Fruit fly (Drosophila melanogaster) whole organism, embryonic: ENCODE results near the gene egh.

Source experiments
- Asciz ChIP-seq: fragments of 200-800 bp; sonication (Bioruptor generic); optimal IDR thresholded peaks from 2 replicates; lab custom pipeline; 2017; ENCODE audit warnings: missing biosample characterization, mild to moderate bottlenecking, missing genetic modification characterization, missing genetic modification reagents
- Atf6 ChIP-seq: fragments of 200-800 bp; sonication (Bioruptor generic); IDR thresholded peaks from 2 replicates; pipeline ENCODE4 v1.3.6; 2022; ENCODE audit warnings: missing biosample characterization, missing genetic modification characterization
- CG10209 ChIP-seq: fragments of 200-800 bp; sonication (Bioruptor generic); optimal IDR thresholded peaks from 3 replicates; lab custom pipeline; 2017; ENCODE audit warnings: missing biosample characterization, mild to moderate bottlenecking, missing genetic modification characterization, missing genetic modification reagents
- CG10979 ChIP-seq: fragments of 200-800 bp; sonication (Bioruptor generic); optimal IDR thresholded peaks from 2 replicates; lab custom pipeline; 2018; ENCODE audit warnings: missing biosample characterization, mild to moderate bottlenecking, missing genetic modification characterization, moderate library complexity
- CG13296 ChIP-seq: fragments of 200-800 bp; sonication (Bioruptor generic); optimal IDR thresholded peaks from 3 replicates; lab custom pipeline; 2018; ENCODE audit warnings: missing biosample characterization, mild to moderate bottlenecking, missing genetic modification characterization
- CG14014 ChIP-seq: fragments of 200-800 bp; sonication (Bioruptor generic); IDR thresholded peaks from 2 replicates; pipeline ENCODE4 v1.3.6; 2022; ENCODE audit warnings: missing biosample characterization, missing genetic modification characterization
- CG15011 ChIP-seq: fragments of 200-800 bp; sonication (Bioruptor generic); optimal IDR thresholded peaks from 3 replicates; lab custom pipeline; 2018; ENCODE audit warnings: missing biosample characterization, mild to moderate bottlenecking, missing genetic modification characterization
- CG15514 ChIP-seq: fragments of 200-800 bp; sonication (Bioruptor generic); optimal IDR thresholded peaks from 3 replicates; lab custom pipeline; 2017; ENCODE audit warnings: missing biosample characterization, missing genetic modification characterization, mild to moderate bottlenecking, moderate library complexity, missing genetic modification reagents
- CG15601 ChIP-seq: fragments of 200-800 bp; sonication (Bioruptor generic); optimal IDR thresholded peaks from 3 replicates; lab custom pipeline; 2019; ENCODE audit warnings: missing biosample characterization, mild to moderate bottlenecking, missing genetic modification characterization, moderate library complexity
- CG1603 ChIP-seq: fragments of 200-800 bp; sonication (Bioruptor generic); optimal IDR thresholded peaks from 2 replicates; lab custom pipeline; 2019; ENCODE audit warnings: missing biosample characterization, mild to moderate bottlenecking, missing genetic modification characterization, moderate library complexity
- CG17612 ChIP-seq: fragments of 200-800 bp; sonication (Bioruptor generic); IDR thresholded peaks from 2 replicates; pipeline ENCODE4 v1.3.6; 2022; ENCODE audit warnings: missing biosample characterization, missing genetic modification characterization
- CG18764 ChIP-seq: fragments of 200-800 bp; sonication (Bioruptor generic); optimal IDR thresholded peaks from 3 replicates; lab custom pipeline; 2016; ENCODE audit warnings: missing biosample characterization, missing genetic modification characterization
- CG2875 ChIP-seq: fragments of 200-800 bp; sonication (Bioruptor generic); optimal IDR thresholded peaks from 2 replicates; lab custom pipeline; 2017; ENCODE audit warnings: missing biosample characterization, mild to moderate bottlenecking, missing genetic modification characterization, missing genetic modification reagents
- CG31365 ChIP-seq: fragments of 200-800 bp; sonication (Bioruptor generic); optimal IDR thresholded peaks from 2 replicates; lab custom pipeline; 2018; ENCODE audit warnings: missing biosample characterization, mild to moderate bottlenecking, missing genetic modification characterization
- CG3281 ChIP-seq: fragments of 200-800 bp; sonication (Bioruptor generic); optimal IDR thresholded peaks from 3 replicates; lab custom pipeline; 2017; ENCODE audit warnings: missing biosample characterization, mild to moderate bottlenecking, missing genetic modification characterization
- CG34376 ChIP-seq: fragments of 200-800 bp; sonication (Bioruptor generic); optimal IDR thresholded peaks from 2 replicates; lab custom pipeline; 2018; ENCODE audit warnings: missing biosample characterization, mild to moderate bottlenecking, missing genetic modification characterization
- CG4282 ChIP-seq: fragments of 200-800 bp; sonication (Bioruptor generic); optimal IDR thresholded peaks from 2 replicates; lab custom pipeline; 2016; ENCODE audit warnings: missing biosample characterization, missing genetic modification characterization
- CG7786 ChIP-seq: fragments of 200-800 bp; sonication (Bioruptor generic); optimal IDR thresholded peaks from 2 replicates; lab custom pipeline; 2016; ENCODE audit warnings: missing biosample characterization, missing genetic modification characterization
- CG8281 ChIP-seq: fragments of 200-800 bp; sonication (Bioruptor generic); optimal IDR thresholded peaks from 2 replicates; lab custom pipeline; 2018; ENCODE audit warnings: missing biosample characterization, mild to moderate bottlenecking, missing genetic modification characterization, moderate library complexity
- CG8944 ChIP-seq: fragments of 200-800 bp; sonication (Bioruptor generic); optimal IDR thresholded peaks from 3 replicates; lab custom pipeline; 2016; ENCODE audit warnings: missing biosample characterization, missing genetic modification characterization
- CG9609 ChIP-seq: fragments of 200-800 bp; sonication (Bioruptor generic); optimal IDR thresholded peaks from 3 replicates; lab custom pipeline; 2016; ENCODE audit warnings: missing biosample characterization, missing genetic modification characterization
- Dad ChIP-seq: fragments of 200-800 bp; sonication (Bioruptor generic); optimal IDR thresholded peaks from 3 replicates; lab custom pipeline; 2016; ENCODE audit warnings: missing biosample characterization, missing genetic modification characterization
- Dbx ChIP-seq: fragments of 200-800 bp; sonication (Bioruptor generic); IDR thresholded peaks from 3 replicates; pipeline ENCODE4 v1.3.6; 2022; ENCODE audit warnings: missing biosample characterization, missing genetic modification characterization
- Dfd ChIP-seq, 2 experiments: fragments of >200 bp; optimal IDR thresholded peaks; 2 replicates each; lab custom pipeline; 2017; ENCODE audit warnings: missing biosample characterization in 2 of 2, missing genetic modification characterization in 2 of 2
- Dll ChIP-seq: fragments of 200-800 bp; sonication (Bioruptor generic); IDR thresholded peaks from 4 replicates; pipeline ENCODE4 v1.3.6; 2022; ENCODE audit warnings: missing biosample characterization, missing genetic modification characterization; ENCODE audit not compliant: partially characterized antibody
- Dref ChIP-seq: fragments of 200-800 bp; sonication (Bioruptor generic); IDR thresholded peaks from 2 replicates; pipeline ENCODE4 v1.3.6; 2022; ENCODE audit warnings: missing biosample characterization, missing genetic modification characterization
- HHEX ChIP-seq: fragments of 200-800 bp; sonication (Bioruptor generic); optimal IDR thresholded peaks from 3 replicates; lab custom pipeline; 2017; ENCODE audit warnings: missing biosample characterization, mild to moderate bottlenecking, missing genetic modification characterization, missing genetic modification reagents
- Hey ChIP-seq: fragments of 200-800 bp; sonication (Bioruptor generic); optimal IDR thresholded peaks from 3 replicates; lab custom pipeline; 2018; ENCODE audit warnings: missing biosample characterization, mild to moderate bottlenecking, missing genetic modification characterization
- Lhr ChIP-seq: fragments of 200-800 bp; sonication (Bioruptor generic); optimal IDR thresholded peaks from 3 replicates; lab custom pipeline; 2017; ENCODE audit warnings: mild to moderate bottlenecking, missing biosample characterization, missing genetic modification reagents, missing genetic modification characterization
- Sin3A ChIP-seq: fragments of >200 bp; optimal IDR thresholded peaks from 2 replicates; lab custom pipeline; 2018
- Sox102F ChIP-seq: fragments of 200-800 bp; sonication (Bioruptor generic); optimal IDR thresholded peaks from 2 replicates; lab custom pipeline; 2018; ENCODE audit warnings: missing biosample characterization, mild to moderate bottlenecking, missing genetic modification characterization, moderate library complexity
- abd-A ChIP-seq: fragments of 200-800 bp; sonication (Bioruptor generic); optimal IDR thresholded peaks from 3 replicates; lab custom pipeline; 2019; ENCODE audit warnings: missing biosample characterization, mild to moderate bottlenecking, missing genetic modification characterization, moderate library complexity
- az2 ChIP-seq: fragments of 200-800 bp; sonication (Bioruptor generic); optimal IDR thresholded peaks from 3 replicates; lab custom pipeline; 2016; ENCODE audit warnings: missing biosample characterization, missing genetic modification characterization
- bbx ChIP-seq: fragments of 200-800 bp; sonication (Bioruptor generic); IDR thresholded peaks from 2 replicates; pipeline ENCODE4 v1.3.6; 2022; ENCODE audit warnings: missing biosample characterization, missing genetic modification characterization; ENCODE audit not compliant: partially characterized antibody
- croc ChIP-seq: fragments of 200-800 bp; sonication (Bioruptor generic); conservative IDR thresholded peaks from 3 replicates; pipeline ENCODE4 v1.3.6; 2022; ENCODE audit warnings: missing biosample characterization, missing genetic modification characterization
- fd102C ChIP-seq: fragments of 200-800 bp; sonication (Bioruptor generic); optimal IDR thresholded peaks from 2 replicates; lab custom pipeline; 2018; ENCODE audit warnings: missing biosample characterization, mild to moderate bottlenecking, missing genetic modification characterization, moderate library complexity
- h ChIP-seq: fragments of >200 bp; optimal IDR thresholded peaks from 2 replicates; lab custom pipeline; 2017
- hbn ChIP-seq: fragments of 200-800 bp; sonication (Bioruptor generic); IDR thresholded peaks from 2 replicates; pipeline ENCODE4 v1.3.6; 2022; ENCODE audit warnings: missing biosample characterization, missing genetic modification characterization; ENCODE audit not compliant: partially characterized antibody
- hth ChIP-seq: fragments of >200 bp; optimal IDR thresholded peaks from 2 replicates; lab custom pipeline; 2017; ENCODE audit warnings: inconsistent platforms
- lola ChIP-seq, 3 experiments: fragments of >200 bp in 2 of 3; fragments of 200-800 bp in 1 of 3; sonication (Bioruptor generic) in 1 of 3; optimal IDR thresholded peaks; 2 replicates each; lab custom pipeline; 2017 to 2019; ENCODE audit warnings: missing biosample characterization in 3 of 3, missing genetic modification characterization in 3 of 3, mild to moderate bottlenecking in 1 of 3, moderate library complexity in 1 of 3
- sd ChIP-seq: fragments of 200-800 bp; sonication (Bioruptor generic); optimal IDR thresholded peaks from 3 replicates; lab custom pipeline; 2018; ENCODE audit warnings: missing biosample characterization, mild to moderate bottlenecking, missing genetic modification characterization, moderate library complexity
- sens ChIP-seq: fragments of 200-800 bp; sonication (Bioruptor generic); peaks from one replicate; lab custom pipeline; 2016; ENCODE audit warnings: missing biosample characterization, missing genetic modification characterization
- seq ChIP-seq: fragments of 200-800 bp; sonication (Bioruptor generic); IDR thresholded peaks from 2 replicates; pipeline ENCODE4 v1.3.6; 2022; ENCODE audit warnings: missing biosample characterization, missing genetic modification characterization
- sisA ChIP-seq: fragments of 200-800 bp; sonication (Bioruptor generic); IDR thresholded peaks from 2 replicates; pipeline ENCODE4 v1.3.6; 2022; ENCODE audit warnings: missing biosample characterization, missing genetic modification characterization
- sr ChIP-seq: fragments of 200-800 bp; sonication (Bioruptor generic); IDR thresholded peaks from 3 replicates; pipeline ENCODE4 v1.3.6; 2022; ENCODE audit warnings: missing biosample characterization, missing genetic modification characterization
- stwl ChIP-seq: fragments of 200-800 bp; sonication (Bioruptor generic); optimal IDR thresholded peaks from 3 replicates; lab custom pipeline; 2018; ENCODE audit warnings: missing biosample characterization, mild to moderate bottlenecking, missing genetic modification characterization, moderate library complexity
- trem ChIP-seq: fragments of 200-800 bp; optimal IDR thresholded peaks from 3 replicates; lab custom pipeline; 2019; ENCODE audit warnings: missing biosample characterization, mild to moderate bottlenecking, missing genetic modification characterization, moderate library complexity
- trh ChIP-seq: fragments of 200-800 bp; sonication (Bioruptor generic); optimal IDR thresholded peaks from 2 replicates; lab custom pipeline; 2016; ENCODE audit warnings: missing biosample characterization, missing genetic modification characterization
- twi ChIP-seq: fragments of 200-800 bp; optimal IDR thresholded peaks from 2 replicates; lab custom pipeline; 2019; ENCODE audit warnings: missing biosample characterization, mild to moderate bottlenecking, missing genetic modification characterization, moderate library complexity
- tx ChIP-seq: fragments of 200-800 bp; sonication (Bioruptor generic); optimal IDR thresholded peaks from 2 replicates; lab custom pipeline; 2016; ENCODE audit warnings: missing biosample characterization, missing genetic modification characterization
- vvl ChIP-seq: fragments of 200-800 bp; sonication (Bioruptor generic); IDR thresholded peaks from 2 replicates; pipeline ENCODE4 v1.3.6; 2022; ENCODE audit warnings: missing biosample characterization, missing genetic modification characterization

egh gene

DNA sequence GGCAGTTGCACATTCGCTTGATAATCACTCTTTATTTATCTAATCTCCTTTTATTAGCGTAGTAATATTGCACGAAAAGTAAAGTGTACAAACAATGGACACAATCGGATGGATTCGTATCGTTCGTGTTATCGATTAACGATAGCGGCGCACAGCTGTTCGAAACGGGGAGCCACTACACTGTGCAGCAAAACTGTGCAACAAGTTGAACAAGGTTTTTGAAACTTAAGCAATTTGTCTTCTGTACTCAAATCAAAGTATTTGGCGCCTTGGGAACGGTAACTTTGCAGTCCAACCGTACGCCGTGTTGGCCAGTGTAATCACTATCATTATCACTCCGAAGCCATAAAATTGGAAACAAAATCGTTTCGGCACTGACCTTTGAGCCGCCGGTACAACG is 31.3 kb downstream of the egh start, which contains the start of the genes Tsp3A and Seipin (continued):
- TF ChIP-seq Atf6 (GFP tag; lab: Robert Waterston, UW) (peak; percentile 89), HHEX (peak; percentile 91), CG31365 (tag; lab: Kevin White, UChicago) (peak; percentile 80), CG18764 (GFP tag; lab: Kevin White, UChicago) (no peak), sisA (GFP tag; lab: Robert Waterston, UW) (peak; percentile 75), h (lab: Kevin White, UChicago) (no peak), sens (GFP tag; lab: Kevin White, UChicago) (peak; percentile 89), CG15011 (GFP tag; lab: Kevin White, UChicago) (no peak), CG14014 (GFP tag; lab: Robert Waterston, UW) (peak; percentile 90), fd102C (GFP tag; lab: Kevin White, UChicago) (no peak), CG13296 (peak; percentile 89), CG2875 (GFP tag; lab: Kevin White, UChicago) (peak; percentile 37), CG34376 (peak; percentile 98), CG7786 (GFP tag; lab: Kevin White, UChicago) (peak; percentile 85), CG3281 (GFP tag; lab: Kevin White, UChicago) (peak; percentile 89), twi (peak; percentile 37), hbn (GFP tag; lab: Robert Waterston, UW) (no peak), Dfd (GFP tag; optimal IDR thresholded peaks at IDR 0.05; lab: Kevin White, UChicago) (no peak), lola (GFP tag; optimal IDR thresholded peaks at IDR 0.05; lab: Kevin White, UChicago) (peak in 1 of 3 experiments; percentile 46), CG15601 (no peak), Sox102F (GFP tag; lab: Kevin White, UChicago) (peak; percentile 80), croc (GFP tag; lab: Robert Waterston, UW) (peak; percentile 36; the same call in 2 of the 3 replicates), Dbx (GFP tag; lab: Robert Waterston, UW) (peak; percentile 86), CG17612 (GFP tag; lab: Robert Waterston, UW) (peak; percentile 73), stwl (tag; lab: Kevin White, UChicago) (peak; percentile 28), CG8944 (GFP tag; lab: Kevin White, UChicago) (peak; percentile 65), bbx (GFP tag; lab: Robert Waterston, UW) (peak; percentile 70), Hey (tag; lab: Kevin White, UChicago) (peak; percentile 44), trem (tag; lab: Kevin White, UChicago) (peak; percentile 58), vvl (peak; percentile 94), Dad (peak; percentile 65), Dll (GFP tag; lab: Robert Waterston, UW) (peak; percentile 60; the same call in 2 of the 4 replicates), Dref (GFP tag; lab: Robert Waterston, UW) (peak; percentile 65), abd-A (tag; lab: Kevin White, UChicago) (no peak), az2 (GFP tag; lab: Kevin White, UChicago) (peak; percentile 69), CG10979 (tag; lab: Kevin White, UChicago) (peak; percentile 70), CG1603 (tag; lab: Kevin White, UChicago) (peak; percentile 90), Asciz (GFP tag; lab: Kevin White, UChicago) (no peak), sr (peak; percentile 55; the same call in 2 of the 3 replicates), CG4282 (peak; percentile 8), CG9609 (peak; percentile 77), CG8281 (tag; lab: Kevin White, UChicago) (peak; percentile 53), Lhr (GFP tag; lab: Kevin White, UChicago) (peak; percentile 37), seq (GFP tag; lab: Robert Waterston, UW) (peak; percentile 84), Sin3A (lab: Kevin White, UChicago) (no peak), sd (tag; lab: Kevin White, UChicago) (no peak), hth (lab: Kevin White, UChicago) (no peak), trh (no peak), CG15514 (GFP tag; lab: Kevin White, UChicago) (peak; percentile 87), tx (peak; percentile 66), CG10209 (peak; percentile 80)
